In the genomic region with DNA sequence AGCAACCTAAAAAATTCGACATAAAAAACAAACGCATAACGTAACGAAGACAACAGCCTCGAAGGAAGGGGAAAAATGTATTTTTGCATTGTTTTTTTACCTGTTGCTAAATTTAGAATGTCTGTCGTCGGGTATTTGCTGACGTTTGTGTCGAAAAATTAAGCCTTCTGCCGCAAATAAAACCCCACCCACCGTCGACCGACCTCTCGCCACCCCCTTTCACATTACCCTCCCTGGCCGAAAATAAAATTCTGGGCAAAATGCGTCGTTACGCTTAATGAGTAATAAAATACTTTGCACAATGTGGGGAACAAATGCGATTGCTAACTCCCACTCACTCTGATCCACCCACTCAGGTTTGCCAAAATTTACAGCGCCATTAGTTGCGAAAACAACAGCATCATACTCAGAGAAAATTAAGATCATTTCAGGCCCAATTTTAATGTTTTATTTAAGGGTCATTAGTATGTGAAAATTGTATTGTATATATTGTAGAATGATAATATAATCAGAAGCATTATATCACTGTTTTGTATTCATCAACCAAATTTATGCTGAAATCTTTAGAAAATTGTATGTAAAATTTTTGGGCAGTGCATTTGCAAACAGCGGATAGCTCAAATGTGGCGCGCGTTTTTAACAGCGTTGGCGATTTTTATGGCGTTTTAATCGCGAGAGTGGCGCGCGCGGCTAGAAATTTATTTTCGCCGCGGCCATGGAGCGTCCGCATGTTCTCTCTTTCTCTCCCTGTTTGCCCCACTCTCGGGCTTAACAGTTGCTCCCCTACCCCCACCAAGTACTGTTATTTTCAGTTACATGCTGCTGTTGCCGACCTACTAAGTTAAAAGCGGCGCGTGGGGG, we compare ENCODE assay signal across 4 fruit fly cellular contexts.
TF ChIP-seq lines count a peak whose summit lies in the region.

No protein-coding gene starts in this region.

TF ChIP-seq in whole organism, embryonic, 481 proteins besides CTCF, POLR2A, EP300 and RAD21 (continued from another document and continues in another):
- TF ChIP-seq row (GFP tag; IDR thresholded peaks at IDR 0.05; lab: Robert Waterston, UW) (peak; percentile 63), ems (GFP tag; optimal IDR thresholded peaks at IDR 0.05; lab: Kevin White, UChicago) (no peak), BtbVII (GFP tag; optimal IDR thresholded peaks at IDR 0.05; lab: Kevin White, UChicago) (no peak), CG10654 (GFP tag; optimal IDR thresholded peaks at IDR 0.05; lab: Kevin White, UChicago) (no peak), Dad (GFP tag; optimal IDR thresholded peaks at IDR 0.05; lab: Kevin White, UChicago) (no peak), crc (GFP tag; optimal IDR thresholded peaks at IDR 0.05; lab: Kevin White, UChicago) (no peak), Dbx (GFP tag; IDR thresholded peaks at IDR 0.05; lab: Robert Waterston, UW) (peak; percentile 76; the same call in 2 of the 3 replicates), Myb (GFP tag; optimal IDR thresholded peaks at IDR 0.05; lab: Kevin White, UChicago) (no peak), CG13296 (GFP tag; optimal IDR thresholded peaks at IDR 0.05; lab: Kevin White, UChicago) (peak; percentile 12), dpn (GFP tag; optimal IDR thresholded peaks at IDR 0.05; lab: Kevin White, UChicago) (peak; percentile 23 to 34), Nf-YA (GFP tag; IDR thresholded peaks at IDR 0.05; lab: Robert Waterston, UW) (no peak), CG11504 (tag; optimal IDR thresholded peaks at IDR 0.05; lab: Kevin White, UChicago) (peak; percentile 24), CG5180 (GFP tag; optimal IDR thresholded peaks at IDR 0.05; lab: Kevin White, UChicago) (no peak), lilli (GFP tag; optimal IDR thresholded peaks at IDR 0.05; lab: Kevin White, UChicago) (peak; percentile 67), Jarid2 (GFP tag; optimal IDR thresholded peaks at IDR 0.05; lab: Kevin White, UChicago) (no peak), HHEX (GFP tag; optimal IDR thresholded peaks at IDR 0.05; lab: Kevin White, UChicago) (peak; percentile 39), Aef1 (GFP tag; IDR thresholded peaks at IDR 0.05; lab: Robert Waterston, UW) (peak; percentile 11; the same call in 1 of the 3 replicates), ttk (GFP tag; IDR thresholded peaks at IDR 0.05; lab: Robert Waterston, UW) (no peak), esg (GFP tag; conservative IDR thresholded peaks at IDR 0.05; lab: Robert Waterston, UW) (no peak), Asciz (GFP tag; optimal IDR thresholded peaks at IDR 0.05; lab: Kevin White, UChicago) (no peak), zfh1 (GFP tag; IDR thresholded peaks at IDR 0.05; lab: Robert Waterston, UW) (peak; percentile 48; the same call in 1 of the 3 replicates), vfl (GFP tag; optimal IDR thresholded peaks at IDR 0.05; lab: Kevin White, UChicago) (peak; percentile 20), sc (optimal IDR thresholded peaks at IDR 0.05; lab: Kevin White, UChicago) (no peak), sc (GFP tag; optimal IDR thresholded peaks at IDR 0.05; lab: Kevin White, UChicago) (no peak), CG1647 (GFP tag; optimal IDR thresholded peaks at IDR 0.05; lab: Kevin White, UChicago) (no peak), Dek (tag; optimal IDR thresholded peaks at IDR 0.05; lab: Kevin White, UChicago) (peak; percentile 58), CG11695 (GFP tag; IDR thresholded peaks at IDR 0.05; lab: Robert Waterston, UW) (peak; percentile 63; the same call in 2 of the 3 replicates), cas (GFP tag; IDR thresholded peaks at IDR 0.05; lab: Robert Waterston, UW) (no peak), Gug (GFP tag; IDR thresholded peaks at IDR 0.05; lab: Robert Waterston, UW) (no peak), CG17612 (GFP tag; IDR thresholded peaks at IDR 0.05; lab: Robert Waterston, UW) (0 out of 2 replicates have a peak, but pooled peaks have one; percentile 35)

TF ChIP-seq in whole organism, prepupa, 60 proteins besides CTCF, POLR2A, EP300 and RAD21 (continued from another document and continues in another):
- TF ChIP-seq CG9139 (GFP tag; optimal IDR thresholded peaks at IDR 0.05; lab: Kevin White, UChicago) (no peak), esn (GFP tag; optimal IDR thresholded peaks at IDR 0.05; lab: Kevin White, UChicago) (peak; percentile 72), CG8119 (GFP tag; IDR thresholded peaks at IDR 0.05; lab: Robert Waterston, UW) (peak; percentile 79), fkh (GFP tag; optimal IDR thresholded peaks at IDR 0.05; lab: Kevin White, UChicago) (no peak), Smox (GFP tag; optimal IDR thresholded peaks at IDR 0.05; lab: Kevin White, UChicago) (peak; percentile 69), Gug (GFP tag; IDR thresholded peaks at IDR 0.05; lab: Robert Waterston, UW) (no peak), Eip75B (GFP tag; optimal IDR thresholded peaks at IDR 0.05; lab: Kevin White, UChicago) (peak; percentile 39), CG11902 (GFP tag; optimal IDR thresholded peaks at IDR 0.05; lab: Kevin White, UChicago) (peak; percentile 28), CG3032 (tag; optimal IDR thresholded peaks at IDR 0.05; lab: Kevin White, UChicago) (no peak), CG10631 (GFP tag; optimal IDR thresholded peaks at IDR 0.05; lab: Kevin White, UChicago) (peak; percentile 47), spab (GFP tag; optimal IDR thresholded peaks at IDR 0.05; lab: Kevin White, UChicago) (no peak), cyc (GFP tag; optimal IDR thresholded peaks at IDR 0.05; lab: Kevin White, UChicago) (peak; percentile 63), eg (GFP tag; IDR thresholded peaks at IDR 0.05; lab: Robert Waterston, UW) (peak; percentile 84), Lpt (GFP tag; optimal IDR thresholded peaks at IDR 0.05; lab: Kevin White, UChicago) (no peak), CG6854 (GFP tag; optimal IDR thresholded peaks at IDR 0.05; lab: Kevin White, UChicago) (no peak), CG6163 (GFP tag; IDR thresholded peaks at IDR 0.05; lab: Robert Waterston, UW) (peak; percentile 55; the same call in 1 of the 3 replicates), CG32006 (GFP tag; optimal IDR thresholded peaks at IDR 0.05; lab: Kevin White, UChicago) (peak; percentile 69), CG34406 (GFP tag; optimal IDR thresholded peaks at IDR 0.05; lab: Kevin White, UChicago) (peak; percentile 57), dac (GFP tag; optimal IDR thresholded peaks at IDR 0.05; lab: Kevin White, UChicago) (peak; percentile 2), svp (GFP tag; lab: Kevin White, UChicago) (peak; percentile 86), ss (GFP tag; optimal IDR thresholded peaks at IDR 0.05; lab: Kevin White, UChicago) (no peak), CG6276 (GFP tag; optimal IDR thresholded peaks at IDR 0.05; lab: Kevin White, UChicago) (peak; percentile 63), fd59A (GFP tag; optimal IDR thresholded peaks at IDR 0.05; lab: Kevin White, UChicago) (no peak), CG7368 (GFP tag; optimal IDR thresholded peaks at IDR 0.05; lab: Kevin White, UChicago) (peak; percentile 23), dsx (GFP tag; optimal IDR thresholded peaks at IDR 0.05; lab: Kevin White, UChicago; ENCODE audit: poor library complexity, severe bottlenecking) (peak; percentile 24), CG11294 (GFP tag; IDR thresholded peaks at IDR 0.05; lab: Robert Waterston, UW) (peak; percentile 23; the same call in 1 of the 2 replicates), Sox14 (GFP tag; optimal IDR thresholded peaks at IDR 0.05; lab: Kevin White, UChicago) (peak; percentile 55), salr (GFP tag; optimal IDR thresholded peaks at IDR 0.05; lab: Kevin White, UChicago) (peak in 1 of 2 experiments; percentile 9), CG3919 (GFP tag; optimal IDR thresholded peaks at IDR 0.05; lab: Kevin White, UChicago) (peak; percentile 54), Ets21C (GFP tag; optimal IDR thresholded peaks at IDR 0.05; lab: Kevin White, UChicago) (peak; percentile 61), lz (GFP tag; optimal IDR thresholded peaks at IDR 0.05; lab: Kevin White, UChicago) (peak; percentile 78)

TF ChIP-seq in whole organism, pupa, 21 proteins besides CTCF, POLR2A, EP300 and RAD21 (continued from another document):
- TF ChIP-seq CG12605 (GFP tag; IDR thresholded peaks at IDR 0.05; lab: Robert Waterston, UW) (0 out of 2 replicates have a peak, but pooled peaks have one; percentile 6), CG10348 (GFP tag; IDR thresholded peaks at IDR 0.05; lab: Robert Waterston, UW) (no peak)

TF ChIP-seq in whole organism, wandering third instar larva, 38 proteins besides CTCF, POLR2A, EP300 and RAD21 (continued from another document):
- TF ChIP-seq N (GFP tag; optimal IDR thresholded peaks at IDR 0.05; lab: Kevin White, UChicago), result no peak
- peak; percentile 61 for TF ChIP-seq psq (GFP tag; optimal IDR thresholded peaks at IDR 0.05; lab: Kevin White, UChicago)
- peak; percentile 77 for TF ChIP-seq br (GFP tag; optimal IDR thresholded peaks at IDR 0.05; lab: Kevin White, UChicago)
- peak; percentile 23 for TF ChIP-seq sage (GFP tag; optimal IDR thresholded peaks at IDR 0.05; lab: Kevin White, UChicago)
- peak; percentile 87 for TF ChIP-seq rgr (GFP tag; optimal IDR thresholded peaks at IDR 0.05; lab: Kevin White, UChicago)
- peak; percentile 18 for TF ChIP-seq Jra (GFP tag; optimal IDR thresholded peaks at IDR 0.05; lab: Kevin White, UChicago)
- peak; percentile 20 for TF ChIP-seq woc (GFP tag; optimal IDR thresholded peaks at IDR 0.05; lab: Kevin White, UChicago)
- TF ChIP-seq Dif (GFP tag; optimal IDR thresholded peaks at IDR 0.05; lab: Kevin White, UChicago; ENCODE audit: partially characterized antibody), result peak; percentile 17
- no peak for TF ChIP-seq Hr78 (GFP tag; optimal IDR thresholded peaks at IDR 0.05; lab: Kevin White, UChicago)
- TF ChIP-seq OdsH (GFP tag; optimal IDR thresholded peaks at IDR 0.05; lab: Kevin White, UChicago), result peak; percentile 81
- no peak for TF ChIP-seq Mio (GFP tag; optimal IDR thresholded peaks at IDR 0.05; lab: Kevin White, UChicago)
- TF ChIP-seq CG9705 (GFP tag; optimal IDR thresholded peaks at IDR 0.05; lab: Kevin White, UChicago), result no peak
- TF ChIP-seq jim (GFP tag; optimal IDR thresholded peaks at IDR 0.05; lab: Kevin White, UChicago), result no peak
- no peak for TF ChIP-seq Rel (GFP tag; optimal IDR thresholded peaks at IDR 0.05; lab: Kevin White, UChicago)
- TF ChIP-seq Rel (tag; optimal IDR thresholded peaks at IDR 0.05; lab: Kevin White, UChicago), result peak; percentile 92
- TF ChIP-seq Hr83 (GFP tag; optimal IDR thresholded peaks at IDR 0.05; lab: Kevin White, UChicago; ENCODE audit: poor library complexity, severe bottlenecking), result no peak
- peak; percentile 8 for TF ChIP-seq GATAd (GFP tag; optimal IDR thresholded peaks at IDR 0.05; lab: Kevin White, UChicago)
- peak; percentile 11 for TF ChIP-seq CG32264 (GFP tag; optimal IDR thresholded peaks at IDR 0.05; lab: Kevin White, UChicago)
